Worm (Caenorhabditis elegans): Measurements from ENCODE around the gene F40G9.14.

The F40G9.14 gene

ce11 chrIII:177715-178114 is at the start of gene F40G9.14:
Gene F40G9.14, minus strand, starts transcription at chrIII:177815.
- TF ChIP-seq unc-62 (GFP tag; optimal IDR thresholded peaks at IDR 0.05), result no peak

- no peak for TF ChIP-seq unc-62 (GFP tag; optimal IDR thresholded peaks at IDR 0.05)
Measured at ce11 chrIII:227033-227432, 49.4 kb upstream of the F40G9.14 start.

ce11 chrIII:222508-222907 is 44.9 kb upstream of the F40G9.14 start:
- TF ChIP-seq unc-62 (GFP tag; optimal IDR thresholded peaks at IDR 0.05), result no peak

ce11 chrIII:220368-220767 is 42.8 kb upstream of the F40G9.14 start:
- TF ChIP-seq unc-62 (GFP tag; optimal IDR thresholded peaks at IDR 0.05), result no peak

- no peak for TF ChIP-seq unc-62 (GFP tag; optimal IDR thresholded peaks at IDR 0.05)
Measured at ce11 chrIII:211387-211786, 33.8 kb upstream of the F40G9.14 start.

ce11 chrIII:209695-210091 is 32.1 kb upstream of the F40G9.14 start, which contains the start of gene klp-20:
Gene klp-20, plus strand, starts transcription at chrIII:209992.
- TF ChIP-seq unc-62 (GFP tag; optimal IDR thresholded peaks at IDR 0.05), result no peak

ce11 chrIII:208793-209694 is 31.4 kb upstream of the F40G9.14 start:
- no peak for TF ChIP-seq unc-62 (GFP tag; optimal IDR thresholded peaks at IDR 0.05)

- TF ChIP-seq unc-62 (GFP tag; optimal IDR thresholded peaks at IDR 0.05), result no peak
Measured at ce11 chrIII:207023-207422, 29.4 kb upstream of the F40G9.14 start, which contains the start of gene W10C4.1. Gene W10C4.1, minus strand, starts transcription at chrIII:207123.

ce11 chrIII:203953-204352 is 26.3 kb upstream of the F40G9.14 start:
- no peak for TF ChIP-seq unc-62 (GFP tag; optimal IDR thresholded peaks at IDR 0.05)

ce11 chrIII:194160-194559 is 16.5 kb upstream of the F40G9.14 start, which contains the start of gene F40G9.17:
Gene F40G9.17, plus strand, starts transcription at chrIII:194460.
- no peak for TF ChIP-seq unc-62 (GFP tag; optimal IDR thresholded peaks at IDR 0.05)

- TF ChIP-seq unc-62 (GFP tag; optimal IDR thresholded peaks at IDR 0.05), result no peak
Measured at ce11 chrIII:191803-192202, 14.2 kb upstream of the F40G9.14 start, which contains the start of gene sec-20. Gene sec-20, plus strand, starts transcription at chrIII:192103.

ce11 chrIII:190686-191085 is 13.1 kb upstream of the F40G9.14 start, which contains the start of gene cox-17:
Gene cox-17, plus strand, starts transcription at chrIII:190986.
- TF ChIP-seq unc-62 (GFP tag; optimal IDR thresholded peaks at IDR 0.05), result no peak

ce11 chrIII:189280-189679 is 11.7 kb upstream of the F40G9.14 start:
- no peak for TF ChIP-seq unc-62 (GFP tag; optimal IDR thresholded peaks at IDR 0.05)

- TF ChIP-seq unc-62 (GFP tag; optimal IDR thresholded peaks at IDR 0.05), result no peak
Measured at ce11 chrIII:188426-188888, 10.8 kb upstream of the F40G9.14 start, which contains the start of gene ubc-20. Gene ubc-20, plus strand, starts transcription at chrIII:188838.

- no peak for TF ChIP-seq unc-62 (GFP tag; optimal IDR thresholded peaks at IDR 0.05)
Measured at ce11 chrIII:187829-188228, 10.2 kb upstream of the F40G9.14 start, which contains the start of gene mxl-2. Gene mxl-2, minus strand, starts transcription at chrIII:188131.

- TF ChIP-seq unc-62 (GFP tag; optimal IDR thresholded peaks at IDR 0.05), result no peak
Measured at ce11 chrIII:184335-184734, 6.7 kb upstream of the F40G9.14 start.

- no peak for TF ChIP-seq unc-62 (GFP tag; optimal IDR thresholded peaks at IDR 0.05)
Measured at ce11 chrIII:183072-183471, 5.5 kb upstream of the F40G9.14 start.

Measured in whole organism, dauer.